Fruit fly (Drosophila melanogaster): ENCODE results near the gene Ublcp1.

Ublcp1 gene

dm6 chr3R:23053135-23053730 is 8.1 kb upstream of the Ublcp1 start:
- no peak for TF ChIP-seq fd96Ca (GFP tag; IDR thresholded peaks at IDR 0.05)
- no peak for TF ChIP-seq Pif1B (GFP tag; optimal IDR thresholded peaks at IDR 0.05)
- TF ChIP-seq CG14655 (GFP tag; optimal IDR thresholded peaks at IDR 0.05), result no peak
- no peak for TF ChIP-seq CG8301 (tag; optimal IDR thresholded peaks at IDR 0.05)
- no peak for TF ChIP-seq CG15710 (tag; optimal IDR thresholded peaks at IDR 0.05)
- no peak for TF ChIP-seq CG4496 (GFP tag; IDR thresholded peaks at IDR 0.05)
- TF ChIP-seq gl (tag; optimal IDR thresholded peaks at IDR 0.05), result no peak
- no peak for TF ChIP-seq D1 (tag; optimal IDR thresholded peaks at IDR 0.05)

DNA sequence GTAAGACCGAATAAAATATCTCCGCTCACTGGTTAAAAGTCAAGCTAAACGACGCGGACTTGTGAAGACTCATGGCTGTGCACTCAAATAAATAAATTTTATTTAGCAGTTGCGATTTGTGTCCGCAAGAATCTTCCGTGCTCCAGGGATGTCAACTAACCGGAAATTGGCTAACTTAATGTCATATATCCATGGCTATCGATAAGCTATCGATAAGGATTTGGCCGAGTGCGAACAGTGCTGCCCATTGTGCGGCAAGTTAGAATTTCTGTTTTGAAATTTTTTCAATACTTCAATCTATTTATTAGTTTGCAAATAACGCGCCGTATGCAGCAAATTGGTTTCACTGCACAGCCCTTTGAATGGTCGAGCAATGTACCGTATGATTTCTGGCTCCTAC is 7.4 kb upstream of the Ublcp1 start, which contains the start of gene p53:
p53 (minus strand) TSS at position 147 of the 400 bp plus-strand sequence.
- TF ChIP-seq CG8301 (tag; optimal IDR thresholded peaks at IDR 0.05), result no peak
- TF ChIP-seq CG14655 (GFP tag; optimal IDR thresholded peaks at IDR 0.05), result no peak
- peak; percentile 42 for TF ChIP-seq Ets98B (GFP tag; IDR thresholded peaks at IDR 0.05)
- peak; percentile 20 for TF ChIP-seq CG34367 (tag; optimal IDR thresholded peaks at IDR 0.05)
- TF ChIP-seq CG15710 (tag; optimal IDR thresholded peaks at IDR 0.05), result peak; percentile 38
- TF ChIP-seq CG4496 (GFP tag; IDR thresholded peaks at IDR 0.05), result peak; percentile 83
- peak; percentile 56 for TF ChIP-seq CG17806 (tag; optimal IDR thresholded peaks at IDR 0.05)
- TF ChIP-seq D1 (tag; optimal IDR thresholded peaks at IDR 0.05), result no peak
- 0 out of 3 replicates have a peak, but pooled peaks have one; percentile 20 for TF ChIP-seq fd96Ca (GFP tag; IDR thresholded peaks at IDR 0.05)
- TF ChIP-seq gl (tag; optimal IDR thresholded peaks at IDR 0.05), result peak; percentile 11
- TF ChIP-seq CG8159 (tag; optimal IDR thresholded peaks at IDR 0.05), result no peak
- TF ChIP-seq Snoo (tag; optimal IDR thresholded peaks at IDR 0.05), result peak; percentile 71
- TF ChIP-seq EcR (GFP tag; optimal IDR thresholded peaks at IDR 0.05), result no peak
- no peak for TF ChIP-seq CG10348 (GFP tag; IDR thresholded peaks at IDR 0.05)
- peak; percentile 28; the same call in 1 of the 2 replicates for TF ChIP-seq CG32121 (GFP tag; IDR thresholded peaks at IDR 0.05)

DNA sequence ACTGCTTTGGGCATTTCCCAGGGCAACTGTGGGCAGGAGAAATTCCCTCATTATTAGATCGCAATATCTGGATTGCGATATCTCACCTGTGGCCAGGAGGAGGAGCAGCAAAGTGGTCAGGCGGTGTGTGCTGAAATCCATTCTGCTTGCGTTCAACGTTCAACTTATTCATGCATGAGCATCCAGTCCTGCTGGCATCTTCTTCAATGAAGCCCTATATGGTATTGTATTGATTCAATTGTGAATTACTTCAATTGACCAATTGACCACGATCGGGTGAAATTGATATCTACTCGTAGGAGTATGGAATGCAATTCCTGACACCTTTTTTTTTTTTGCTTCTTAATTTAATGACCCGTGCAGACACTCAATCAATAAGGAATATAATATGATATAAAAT is 5.2 kb upstream of the Ublcp1 start:
- TF ChIP-seq D1 (tag; optimal IDR thresholded peaks at IDR 0.05) (no peak), CG9948 (tag; optimal IDR thresholded peaks at IDR 0.05) (no peak), CG32121 (GFP tag; IDR thresholded peaks at IDR 0.05) (no peak), CG17806 (tag; optimal IDR thresholded peaks at IDR 0.05) (no peak), CG4496 (GFP tag; IDR thresholded peaks at IDR 0.05) (no peak)

DNA sequence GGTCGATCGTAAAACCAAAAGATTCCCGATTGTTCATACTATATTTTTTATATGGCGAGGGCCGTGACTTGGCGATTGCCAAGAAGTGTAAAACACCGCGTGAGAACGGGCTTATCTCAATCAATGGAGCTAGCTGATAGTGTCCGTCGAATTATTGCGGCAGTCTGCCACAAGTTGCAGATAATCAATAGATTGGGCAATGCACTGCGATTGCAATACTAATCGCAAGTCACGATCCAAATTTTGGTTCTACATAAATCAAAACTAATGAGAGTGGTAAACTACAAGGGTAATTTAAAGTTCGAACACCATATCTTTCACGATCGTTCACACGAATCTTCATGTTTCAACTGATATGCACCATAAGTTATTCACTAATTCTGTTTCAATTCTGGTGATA is 4.5 kb upstream of the Ublcp1 start:
- TF ChIP-seq CG14655 (GFP tag; optimal IDR thresholded peaks at IDR 0.05) (no peak), CG12605 (GFP tag; IDR thresholded peaks at IDR 0.05) (no peak), fd96Ca (GFP tag; IDR thresholded peaks at IDR 0.05) (no peak), CG13204 (GFP tag; optimal IDR thresholded peaks at IDR 0.05) (no peak), CG9948 (tag; optimal IDR thresholded peaks at IDR 0.05) (no peak), gl (tag; optimal IDR thresholded peaks at IDR 0.05) (no peak), Ets98B (GFP tag; IDR thresholded peaks at IDR 0.05) (no peak), rn (GFP tag; IDR thresholded peaks at IDR 0.05) (no peak), CG4496 (GFP tag; IDR thresholded peaks at IDR 0.05) (no peak), Pif1B (GFP tag; optimal IDR thresholded peaks at IDR 0.05) (no peak), CG15710 (tag; optimal IDR thresholded peaks at IDR 0.05) (no peak)

dm6 chr3R:23057390-23057789 is 3.9 kb upstream of the Ublcp1 start:
- TF ChIP-seq gl (tag; optimal IDR thresholded peaks at IDR 0.05) (no peak), fd96Ca (GFP tag; IDR thresholded peaks at IDR 0.05) (no peak), CG8159 (tag; optimal IDR thresholded peaks at IDR 0.05) (no peak), CG8301 (tag; optimal IDR thresholded peaks at IDR 0.05) (no peak), CG34367 (tag; optimal IDR thresholded peaks at IDR 0.05) (no peak), D1 (tag; optimal IDR thresholded peaks at IDR 0.05) (no peak), CG4496 (GFP tag; IDR thresholded peaks at IDR 0.05) (no peak), CG9948 (tag; optimal IDR thresholded peaks at IDR 0.05) (no peak), CG32121 (GFP tag; IDR thresholded peaks at IDR 0.05) (no peak), Pif1A (GFP tag; optimal IDR thresholded peaks at IDR 0.05) (no peak), rn (GFP tag; IDR thresholded peaks at IDR 0.05) (no peak), CG10348 (GFP tag; IDR thresholded peaks at IDR 0.05) (no peak), CG14655 (GFP tag; optimal IDR thresholded peaks at IDR 0.05) (no peak), CG13204 (GFP tag; optimal IDR thresholded peaks at IDR 0.05) (no peak), CG17806 (tag; optimal IDR thresholded peaks at IDR 0.05) (no peak), EcR (GFP tag; optimal IDR thresholded peaks at IDR 0.05) (no peak), CG15710 (tag; optimal IDR thresholded peaks at IDR 0.05) (no peak), Ets98B (GFP tag; IDR thresholded peaks at IDR 0.05) (no peak), Snoo (tag; optimal IDR thresholded peaks at IDR 0.05) (no peak), CG12605 (GFP tag; IDR thresholded peaks at IDR 0.05) (no peak)

DNA sequence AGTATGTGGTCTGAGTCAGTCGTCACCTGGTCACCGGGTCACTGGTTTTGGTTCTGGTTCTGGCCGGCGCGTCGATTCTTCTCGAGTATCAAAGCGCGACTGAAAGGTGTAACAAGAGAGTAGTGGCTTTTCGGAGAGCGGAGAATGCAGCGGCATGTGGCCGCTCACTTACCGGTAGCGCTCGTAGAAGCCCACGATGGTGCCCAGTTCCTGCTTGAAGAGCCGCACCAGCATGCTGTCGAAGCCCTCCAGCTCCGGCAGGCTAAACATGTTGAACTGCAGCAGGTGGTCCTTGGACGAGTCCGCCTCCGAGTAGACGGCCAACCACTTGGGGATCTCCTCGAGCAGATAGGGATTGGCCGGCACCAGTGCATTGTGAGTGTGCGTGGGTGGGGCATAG is 2.4 kb upstream of the Ublcp1 start, which contains the start of gene Ctns:
Ctns (minus strand) TSS at position 101 of the 400 bp plus-strand sequence.
- TF ChIP-seq CG13204 (GFP tag; optimal IDR thresholded peaks at IDR 0.05) (no peak), CG12605 (GFP tag; IDR thresholded peaks at IDR 0.05) (no peak), rn (GFP tag; IDR thresholded peaks at IDR 0.05) (no peak), Snoo (tag; optimal IDR thresholded peaks at IDR 0.05) (no peak), CG4496 (GFP tag; IDR thresholded peaks at IDR 0.05) (no peak), Pif1B (GFP tag; optimal IDR thresholded peaks at IDR 0.05) (no peak), CG32121 (GFP tag; IDR thresholded peaks at IDR 0.05) (no peak), CG15710 (tag; optimal IDR thresholded peaks at IDR 0.05) (no peak), CG8301 (tag; optimal IDR thresholded peaks at IDR 0.05) (no peak), CG8159 (tag; optimal IDR thresholded peaks at IDR 0.05) (no peak), gl (tag; optimal IDR thresholded peaks at IDR 0.05) (no peak), Pif1A (GFP tag; optimal IDR thresholded peaks at IDR 0.05) (no peak), CG34367 (tag; optimal IDR thresholded peaks at IDR 0.05) (no peak), CG14655 (GFP tag; optimal IDR thresholded peaks at IDR 0.05) (no peak), CG17806 (tag; optimal IDR thresholded peaks at IDR 0.05) (no peak), CG9948 (tag; optimal IDR thresholded peaks at IDR 0.05) (no peak)

All from whole organism, pupa.